Worm (Caenorhabditis elegans) whole organism, mixed stage, embryonic: Measurements from ENCODE around the gene T20B3.14.

ENCODE experiments used
- M03D4.4 ChIP-seq: sonication (generic microtip); optimal IDR thresholded peaks from 2 replicates; lab custom pipeline; 2017; ENCODE audit warnings: mild to moderate bottlenecking, missing genetic modification characterization, missing compliant biosample characterization
- bed-3 ChIP-seq: fragments of 200-800 bp; sonication (Bioruptor generic); optimal IDR thresholded peaks from 3 replicates; lab custom pipeline; 2018; ENCODE audit warnings: mild to moderate bottlenecking, missing genetic modification characterization, moderate library complexity, missing compliant biosample characterization
- blmp-1 ChIP-seq: fragments of 150-350 bp; optimal IDR thresholded peaks from 2 replicates; lab custom pipeline; 2014; ENCODE audit warnings: missing biosample characterization, missing genetic modification characterization
- ceh-39 ChIP-seq: fragments of 150-350 bp; optimal IDR thresholded peaks from 2 replicates; lab custom pipeline; 2014; ENCODE audit warnings: missing biosample characterization, missing genetic modification characterization
- ceh-43 ChIP-seq: fragments of 200-800 bp; sonication (Bioruptor generic); optimal IDR thresholded peaks from 2 replicates; lab custom pipeline; 2018; ENCODE audit warnings: mild to moderate bottlenecking, missing genetic modification characterization, moderate library complexity, missing compliant biosample characterization
- ceh-83 ChIP-seq: fragments of 200-800 bp; sonication (Bioruptor generic); optimal IDR thresholded peaks from 2 replicates; lab custom pipeline; 2018; ENCODE audit warnings: mild to moderate bottlenecking, missing genetic modification characterization, missing compliant biosample characterization
- ces-1 ChIP-seq: fragments of 150-350 bp; optimal IDR thresholded peaks from 2 replicates; lab custom pipeline; 2014; ENCODE audit warnings: missing biosample characterization, missing genetic modification reagents, missing genetic modification characterization
- cnd-1 ChIP-seq: fragments of 200-800 bp; sonication (Bioruptor generic); optimal IDR thresholded peaks from 2 replicates; lab custom pipeline; 2018; ENCODE audit warnings: mild to moderate bottlenecking, missing genetic modification characterization, missing compliant biosample characterization
- drap-1 ChIP-seq: fragments of 200-800 bp; sonication (Bioruptor generic); optimal IDR thresholded peaks from 3 replicates; lab custom pipeline; 2018; ENCODE audit warnings: mild to moderate bottlenecking, missing genetic modification characterization, missing compliant biosample characterization
- elt-1 ChIP-seq: sonication (generic microtip); optimal IDR thresholded peaks from 2 replicates; lab custom pipeline; 2017; ENCODE audit warnings: missing genetic modification characterization, mild to moderate bottlenecking, missing compliant biosample characterization, antibody characterized with exemption, moderate library complexity, borderline replicate concordance; ENCODE audit not compliant: insufficient read depth
- elt-3 ChIP-seq: fragments of 150-350 bp; optimal IDR thresholded peaks from 2 replicates; lab custom pipeline; 2014; ENCODE audit warnings: missing biosample characterization, missing genetic modification characterization
- flh-1 ChIP-seq: fragments of 200-800 bp; sonication (Bioruptor generic); optimal IDR thresholded peaks from 2 replicates; lab custom pipeline; 2018; ENCODE audit warnings: mild to moderate bottlenecking, missing genetic modification characterization, moderate library complexity, missing compliant biosample characterization
- ham-2 ChIP-seq: fragments of 200-800 bp; sonication (Bioruptor generic); optimal IDR thresholded peaks from 2 replicates; lab custom pipeline; 2018; ENCODE audit warnings: mild to moderate bottlenecking, missing genetic modification characterization, missing compliant biosample characterization
- hlh-1 ChIP-seq: fragments of 150-350 bp; optimal IDR thresholded peaks from 2 replicates; lab custom pipeline; 2014; ENCODE audit warnings: missing biosample characterization, missing genetic modification reagents, missing genetic modification characterization
- lin-13 ChIP-seq: fragments of 150-350 bp; optimal IDR thresholded peaks from 2 replicates; lab custom pipeline; 2014; ENCODE audit warnings: missing biosample characterization, missing genetic modification characterization
- lsy-2 ChIP-seq: fragments of 150-350 bp; optimal IDR thresholded peaks from 2 replicates; lab custom pipeline; 2014; ENCODE audit warnings: missing biosample characterization, missing genetic modification characterization
- mab-5 ChIP-seq: fragments of 150-350 bp; optimal IDR thresholded peaks from 2 replicates; lab custom pipeline; 2014; ENCODE audit warnings: missing biosample characterization, missing genetic modification characterization
- mep-1 ChIP-seq: fragments of 150-350 bp; optimal IDR thresholded peaks from 2 replicates; lab custom pipeline; 2017; ENCODE audit warnings: missing biosample characterization, missing genetic modification reagents, missing genetic modification characterization, inconsistent platforms
- mls-2 ChIP-seq: sonication (generic microtip); optimal IDR thresholded peaks from 2 replicates; lab custom pipeline; 2016; ENCODE audit warnings: mild to moderate bottlenecking, missing genetic modification characterization, moderate library complexity, missing compliant biosample characterization
- nhr-12 ChIP-seq: fragments of 150-350 bp; optimal IDR thresholded peaks from 2 replicates; lab custom pipeline; 2014; ENCODE audit warnings: missing biosample characterization, missing genetic modification characterization
- nhr-2 ChIP-seq: fragments of 150-350 bp; optimal IDR thresholded peaks from 2 replicates; lab custom pipeline; 2014; ENCODE audit warnings: missing biosample characterization, missing genetic modification characterization
- nhr-237 ChIP-seq: fragments of 150-350 bp; optimal IDR thresholded peaks from 2 replicates; lab custom pipeline; 2014; ENCODE audit warnings: missing biosample characterization, missing genetic modification characterization
- nhr-28 ChIP-seq: fragments of 150-350 bp; optimal IDR thresholded peaks from 2 replicates; lab custom pipeline; 2014; ENCODE audit warnings: missing biosample characterization, missing genetic modification characterization
- nhr-76 ChIP-seq: sonication (generic microtip); optimal IDR thresholded peaks from 2 replicates; lab custom pipeline; 2017; ENCODE audit warnings: missing biosample characterization, missing genetic modification characterization
- pha-4 ChIP-seq: fragments of 150-350 bp; optimal IDR thresholded peaks from 2 replicates; lab custom pipeline; 2018; ENCODE audit warnings: missing biosample characterization, missing genetic modification reagents, missing genetic modification characterization
- snpc-4 ChIP-seq: fragments of 150-350 bp; optimal IDR thresholded peaks from 2 replicates; lab custom pipeline; 2014; ENCODE audit warnings: missing biosample characterization, missing genetic modification characterization
- sptf-1 ChIP-seq: sonication (generic microtip); optimal IDR thresholded peaks from 2 replicates; lab custom pipeline; 2017; ENCODE audit warnings: mild to moderate bottlenecking, missing genetic modification characterization, moderate library complexity, missing compliant biosample characterization
- tbx-8 ChIP-seq: fragments of 200-800 bp; sonication (Bioruptor generic); optimal IDR thresholded peaks from 2 replicates; lab custom pipeline; 2018; ENCODE audit warnings: mild to moderate bottlenecking, missing genetic modification characterization, moderate library complexity, missing compliant biosample characterization
- unc-39 ChIP-seq: fragments of 150-350 bp; optimal IDR thresholded peaks from 2 replicates; lab custom pipeline; 2014; ENCODE audit warnings: missing biosample characterization, missing genetic modification characterization
- unc-62 ChIP-seq: fragments of 150-350 bp; optimal IDR thresholded peaks from 2 replicates; lab custom pipeline; 2014; ENCODE audit warnings: missing biosample characterization, missing genetic modification reagents, missing genetic modification characterization
- zip-8 ChIP-seq: fragments of 150-350 bp; optimal IDR thresholded peaks from 2 replicates; lab custom pipeline; 2014; ENCODE audit warnings: missing biosample characterization, missing genetic modification characterization
- ztf-11 ChIP-seq: fragments of 150-350 bp; optimal IDR thresholded peaks from 2 replicates; lab custom pipeline; 2014; ENCODE audit warnings: missing biosample characterization, missing genetic modification characterization

Gene T20B3.14

DNA sequence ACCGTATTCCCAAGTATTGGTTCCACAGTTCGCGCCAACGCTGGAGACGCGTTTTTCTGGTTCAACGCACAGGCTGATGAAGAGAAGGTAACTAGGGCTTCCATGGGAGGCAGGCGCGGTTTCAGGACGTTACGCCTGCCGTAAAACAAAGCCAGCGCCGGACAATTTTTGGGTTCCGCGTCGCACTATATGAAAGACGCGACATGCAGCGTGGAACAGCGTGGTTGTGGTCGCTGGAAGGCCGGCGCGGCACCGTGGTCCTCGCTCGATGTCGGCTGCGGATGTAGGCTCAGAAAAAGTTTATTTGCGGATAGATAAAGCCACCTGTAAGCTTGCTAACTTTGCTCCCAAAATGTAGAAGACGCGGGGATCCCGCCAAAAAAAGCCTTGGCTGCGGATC, 17.3 kb upstream of the T20B3.14 start:
- TF ChIP-seq mep-1 (tag; lab: Kevin White, UChicago) (no peak), bed-3 (GFP tag; lab: Kevin White, UChicago) (no peak), unc-62 (GFP tag; lab: Kevin White, UChicago) (no peak), cnd-1 (tag; lab: Kevin White, UChicago) (no peak), nhr-76 (tag; lab: Kevin White, UChicago) (no peak)

ce11 chrV:16836100-16836499, 15.0 kb upstream of the T20B3.14 start:
- no peak for TF ChIP-seq ceh-43 (GFP tag; lab: Kevin White, UChicago)
- TF ChIP-seq snpc-4 (tag; lab: Kevin White, UChicago): no peak
- TF ChIP-seq, all 35 proteins: peak for 0

ce11 chrV:16834989-16835388, 13.9 kb upstream of the T20B3.14 start, which contains the start of gene tni-3:
Gene tni-3, minus strand, starts transcription at chrV:16835128.
- TF ChIP-seq drap-1 (GFP tag; lab: Kevin White, UChicago): no peak
- TF ChIP-seq nhr-12 (tag; lab: Kevin White, UChicago): no peak
- no peak for TF ChIP-seq ceh-43 (GFP tag; lab: Kevin White, UChicago)
- TF ChIP-seq cnd-1 (tag; lab: Kevin White, UChicago): no peak
- no peak for TF ChIP-seq sptf-1
- TF ChIP-seq flh-1 (GFP tag; lab: Kevin White, UChicago): no peak
- no peak for TF ChIP-seq nhr-237 (tag; lab: Kevin White, UChicago)
- no peak for TF ChIP-seq tbx-8 (GFP tag; lab: Kevin White, UChicago)
- no peak for TF ChIP-seq hlh-1 (tag; lab: Kevin White, UChicago)
- TF ChIP-seq snpc-4 (tag; lab: Kevin White, UChicago): no peak
- no peak for TF ChIP-seq blmp-1 (tag; lab: Kevin White, UChicago)

DNA sequence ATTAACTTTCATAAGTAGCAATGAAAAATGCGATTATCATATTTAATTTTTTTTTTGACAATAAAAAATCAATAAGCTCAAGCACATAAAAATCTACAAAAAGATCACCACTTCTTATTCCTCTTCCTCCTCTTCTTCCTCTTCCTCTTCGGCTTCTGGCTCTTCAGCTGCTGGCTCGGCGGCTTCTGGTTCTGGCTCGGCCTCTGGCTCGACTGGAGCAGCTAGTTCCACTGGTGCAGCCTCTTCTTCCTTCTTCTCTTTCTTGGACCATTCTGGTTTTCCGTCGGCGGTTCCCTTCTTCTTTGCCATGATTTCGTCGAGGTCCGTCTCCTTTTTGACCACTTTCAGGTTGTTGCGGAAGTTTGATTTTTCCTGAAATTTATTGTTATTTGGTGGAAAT, 12.6 kb upstream of the T20B3.14 start:
- TF ChIP-seq M03D4.4: no peak
- no peak for TF ChIP-seq nhr-76 (tag; lab: Kevin White, UChicago)
- no peak for TF ChIP-seq blmp-1 (tag; lab: Kevin White, UChicago)

DNA sequence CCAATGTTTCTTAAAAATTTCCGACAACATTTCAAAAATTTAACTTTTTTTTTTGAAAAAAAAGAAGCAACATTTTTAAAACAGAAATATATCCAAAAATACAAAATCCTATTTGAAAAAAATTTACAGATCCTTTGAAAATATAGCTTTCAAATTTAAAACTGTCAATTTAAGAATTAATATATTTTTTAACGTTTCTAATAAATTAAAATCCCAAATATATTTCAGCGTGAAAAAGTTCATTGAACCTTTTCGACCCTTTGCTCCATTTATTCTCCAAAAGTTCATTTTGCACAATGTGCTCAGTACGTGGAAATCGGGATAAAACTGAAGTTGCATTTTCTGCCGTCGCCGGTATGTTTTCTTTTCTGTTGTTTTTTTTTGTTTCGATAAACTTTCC, 11.7 kb upstream of the T20B3.14 start, which contains the start of gene phy-3:
phy-3 (plus strand) TSS at position 301 of the 400 bp plus-strand sequence.
- TF ChIP-seq mls-2 (tag; lab: Kevin White, UChicago) (no peak), ceh-43 (GFP tag; lab: Kevin White, UChicago) (no peak), zip-8 (tag; lab: Kevin White, UChicago) (no peak), ztf-11 (tag; lab: Kevin White, UChicago) (no peak), flh-1 (GFP tag; lab: Kevin White, UChicago) (no peak), mep-1 (tag; lab: Kevin White, UChicago) (no peak), M03D4.4 (no peak), drap-1 (GFP tag; lab: Kevin White, UChicago) (no peak), hlh-1 (tag; lab: Kevin White, UChicago) (no peak), nhr-2 (tag; lab: Kevin White, UChicago) (no peak), ham-2 (no peak), tbx-8 (GFP tag; lab: Kevin White, UChicago) (no peak), nhr-12 (tag; lab: Kevin White, UChicago) (no peak), unc-62 (GFP tag; lab: Kevin White, UChicago) (no peak), ces-1 (GFP tag; lab: Kevin White, UChicago) (no peak), unc-39 (tag; lab: Kevin White, UChicago) (no peak), sptf-1 (no peak), lin-13 (tag; lab: Kevin White, UChicago) (no peak), mab-5 (tag; lab: Kevin White, UChicago) (no peak)
- TF ChIP-seq, all 35 proteins: peak for 0

DNA sequence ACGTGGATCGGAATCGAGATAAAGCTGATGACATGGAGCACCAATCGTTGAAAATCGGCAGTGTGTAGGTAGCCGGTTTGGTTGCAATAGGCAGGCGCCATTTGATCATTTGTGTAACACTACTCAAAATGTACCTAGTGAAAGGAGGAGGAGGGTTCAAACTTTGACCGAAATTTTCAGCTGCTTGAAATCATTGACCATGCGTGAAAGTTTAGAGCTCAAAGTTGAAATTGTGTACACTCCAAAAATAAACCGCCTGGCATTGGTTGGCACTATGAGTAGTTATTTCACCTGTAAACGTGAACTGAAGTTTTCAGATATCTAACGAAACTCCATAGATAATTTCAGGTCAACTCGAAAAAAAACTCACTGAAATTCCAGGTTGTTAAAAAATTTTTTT, 10.8 kb upstream of the T20B3.14 start, which contains the start of gene srh-215:
srh-215 (minus strand) TSS at position 101 of the 400 bp plus-strand sequence.
- TF ChIP-seq nhr-28 (tag; lab: Kevin White, UChicago) (no peak), flh-1 (GFP tag; lab: Kevin White, UChicago) (no peak), nhr-2 (tag; lab: Kevin White, UChicago) (no peak), ceh-39 (no peak), sptf-1 (no peak), tbx-8 (GFP tag; lab: Kevin White, UChicago) (no peak), snpc-4 (tag; lab: Kevin White, UChicago) (no peak), ham-2 (no peak), lsy-2 (tag; lab: Kevin White, UChicago) (no peak), drap-1 (GFP tag; lab: Kevin White, UChicago) (no peak), pha-4 (tag; lab: Kevin White, UChicago) (no peak), elt-1 (tag; lab: Kevin White, UChicago) (no peak), ceh-83 (GFP tag; lab: Kevin White, UChicago) (no peak), cnd-1 (tag; lab: Kevin White, UChicago) (no peak), elt-3 (tag; lab: Kevin White, UChicago) (no peak), mep-1 (tag; lab: Kevin White, UChicago) (no peak), unc-62 (GFP tag; lab: Kevin White, UChicago) (no peak)
